Worm (Caenorhabditis elegans): ENCODE data around the gene plpp-1.1.

DNA sequence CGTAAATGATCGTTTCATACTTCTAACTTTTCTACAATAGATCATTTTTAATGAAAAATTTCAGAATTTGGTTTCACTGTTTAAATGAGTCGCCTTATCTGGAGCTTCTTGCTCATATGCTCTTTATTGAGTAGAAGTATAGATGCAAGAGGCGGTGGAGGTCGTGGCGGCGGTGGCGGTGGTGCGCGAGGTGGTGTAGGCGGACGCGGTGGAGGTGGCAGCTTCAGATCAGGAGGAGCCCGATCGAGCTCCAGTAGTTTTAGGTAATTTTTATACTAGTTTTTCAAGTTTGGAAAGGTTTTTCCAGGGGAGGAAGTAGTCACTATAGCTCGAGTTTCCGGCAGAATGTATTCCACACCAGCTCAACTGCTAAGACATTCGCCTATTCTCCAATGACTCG, 25.0 kb downstream of the plpp-1.1 start, which contains the start of gene F53C3.3:
- TF ChIP-seq tbx-37 (GFP tag; conservative IDR thresholded peaks at IDR 0.05) (no peak), ama-1 (optimal IDR thresholded peaks at IDR 0.05) (no peak), flt-1 (GFP tag; IDR thresholded peaks at IDR 0.05) (no peak), sea-1 (GFP tag; conservative IDR thresholded peaks at IDR 0.05) (no peak), hnd-1 (tag; optimal IDR thresholded peaks at IDR 0.05) (no peak), tra-4 (tag; optimal IDR thresholded peaks at IDR 0.05) (no peak), B0310.2 (tag; optimal IDR thresholded peaks at IDR 0.05) (no peak), pes-1 (GFP tag; IDR thresholded peaks at IDR 0.05) (no peak), ets-7 (tag; optimal IDR thresholded peaks at IDR 0.05) (no peak), ceh-36 (tag; optimal IDR thresholded peaks at IDR 0.05) (no peak), hmg-4 (GFP tag; optimal IDR thresholded peaks at IDR 0.05) (no peak)

All from whole organism, early embryonic.